Worm (Caenorhabditis elegans): ENCODE measurements around the gene fbxc-52.

fbxc-52 gene

DNA sequence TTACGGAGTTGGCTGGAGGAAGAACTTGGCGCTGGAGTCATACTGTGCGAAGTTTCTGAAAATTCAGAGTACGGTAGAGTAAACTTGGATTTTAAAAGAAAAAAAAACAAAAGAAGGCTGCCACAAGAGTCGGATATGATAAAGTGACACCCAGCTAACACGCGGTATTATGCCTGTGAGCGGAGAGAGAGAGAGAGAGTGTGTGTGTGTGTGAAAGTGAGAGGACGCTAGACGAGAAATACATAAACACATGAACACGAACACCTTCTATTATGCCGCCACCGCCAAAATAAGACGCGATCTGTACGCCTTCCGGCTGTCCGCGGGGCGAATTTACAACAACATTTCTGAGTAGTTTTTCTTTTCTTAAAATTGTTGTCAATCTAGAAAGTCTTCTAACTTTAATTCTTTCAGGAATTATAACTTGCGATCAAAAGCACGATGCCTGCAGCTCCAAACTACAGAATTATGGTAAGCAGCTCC is 19.9 kb downstream of the fbxc-52 start, which contains the start of gene F12E12.6:
F12E12.6 (minus strand) TSS at position 51 of the 483 bp plus-strand sequence.
- TF ChIP-seq ceh-83 (GFP tag; optimal IDR thresholded peaks at IDR 0.05) (no peak), flh-1 (GFP tag; optimal IDR thresholded peaks at IDR 0.05) (no peak), drap-1 (GFP tag; optimal IDR thresholded peaks at IDR 0.05) (no peak), blmp-1 (tag; optimal IDR thresholded peaks at IDR 0.05) (no peak), bed-3 (GFP tag; optimal IDR thresholded peaks at IDR 0.05) (no peak), nhr-76 (tag; optimal IDR thresholded peaks at IDR 0.05) (no peak), mep-1 (tag; optimal IDR thresholded peaks at IDR 0.05) (no peak), nhr-12 (tag; optimal IDR thresholded peaks at IDR 0.05) (no peak), ceh-43 (GFP tag; optimal IDR thresholded peaks at IDR 0.05) (no peak), mls-2 (tag; optimal IDR thresholded peaks at IDR 0.05) (no peak), elt-1 (tag; optimal IDR thresholded peaks at IDR 0.05; ENCODE audit: borderline replicate concordance, insufficient read depth) (no peak), snpc-4 (tag; optimal IDR thresholded peaks at IDR 0.05) (no peak)

DNA sequence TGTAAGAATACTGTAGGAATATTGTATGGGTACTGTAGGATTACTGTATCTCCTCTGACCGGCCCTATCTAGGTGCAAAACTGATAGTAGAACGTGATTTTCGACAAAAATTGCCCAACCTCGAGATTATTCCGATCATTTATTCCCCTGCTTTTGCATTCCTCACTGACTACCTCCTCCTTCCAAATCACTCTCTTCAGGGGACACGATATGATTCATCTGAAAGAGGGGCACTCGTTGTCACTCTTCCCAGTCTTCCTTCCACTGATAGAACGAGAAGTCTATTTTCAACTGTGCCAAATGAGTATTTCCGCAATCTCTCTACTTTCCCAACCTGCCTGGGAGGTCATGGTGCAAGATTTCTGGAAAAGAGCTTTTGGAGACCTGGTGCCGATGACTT is 22.6 kb downstream of the fbxc-52 start, which contains the start of gene F12E12.2:
F12E12.2 (plus strand) TSS at position 301 of the 400 bp plus-strand sequence.
- no peak for TF ChIP-seq ztf-11 (tag; optimal IDR thresholded peaks at IDR 0.05)
- no peak for TF ChIP-seq ham-2 (GFP tag; optimal IDR thresholded peaks at IDR 0.05)
- no peak for TF ChIP-seq lin-32 (GFP tag; optimal IDR thresholded peaks at IDR 0.05)
- TF ChIP-seq ceh-83 (GFP tag; optimal IDR thresholded peaks at IDR 0.05), result no peak
- TF ChIP-seq flh-1 (GFP tag; optimal IDR thresholded peaks at IDR 0.05), result no peak

DNA sequence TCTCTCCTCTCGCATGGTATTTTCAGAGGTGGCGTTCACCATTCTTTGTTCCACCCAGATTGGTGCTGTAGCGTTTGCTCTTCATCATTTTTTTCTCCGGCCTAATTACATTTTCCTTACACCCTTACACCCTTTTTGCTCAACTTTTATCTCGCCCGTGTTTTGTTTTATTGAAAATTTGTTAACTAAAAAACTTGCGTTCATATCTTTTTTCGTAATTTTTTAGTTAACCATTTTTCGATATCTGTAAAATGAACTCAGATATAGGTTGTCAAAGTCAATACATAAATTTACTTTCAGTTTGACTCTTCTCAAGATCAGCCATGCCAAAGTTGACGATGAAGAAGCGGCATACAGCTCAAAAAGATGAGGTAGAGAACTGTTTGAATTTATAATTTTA is 24.5 kb downstream of the fbxc-52 start, which contains the start of gene F12E12.1:
F12E12.1 (plus strand) TSS at position 301 of the 400 bp plus-strand sequence.
- TF ChIP-seq pha-4 (tag; optimal IDR thresholded peaks at IDR 0.05), result no peak
- no peak for TF ChIP-seq lsy-2 (tag; optimal IDR thresholded peaks at IDR 0.05)
- no peak for TF ChIP-seq ham-2 (GFP tag; optimal IDR thresholded peaks at IDR 0.05)
- TF ChIP-seq bed-3 (GFP tag; optimal IDR thresholded peaks at IDR 0.05), result no peak
- no peak for TF ChIP-seq ceh-83 (GFP tag; optimal IDR thresholded peaks at IDR 0.05)
- no peak for TF ChIP-seq nhr-2 (tag; optimal IDR thresholded peaks at IDR 0.05)
- no peak for TF ChIP-seq M03D4.4 (tag; optimal IDR thresholded peaks at IDR 0.05)
- TF ChIP-seq mls-2 (tag; optimal IDR thresholded peaks at IDR 0.05), result no peak
- TF ChIP-seq blmp-1 (tag; optimal IDR thresholded peaks at IDR 0.05), result no peak
- no peak for TF ChIP-seq elt-1 (tag; optimal IDR thresholded peaks at IDR 0.05; ENCODE audit: borderline replicate concordance, insufficient read depth)
- TF ChIP-seq lin-32 (GFP tag; optimal IDR thresholded peaks at IDR 0.05), result no peak
- TF ChIP-seq ztf-11 (tag; optimal IDR thresholded peaks at IDR 0.05), result no peak

DNA sequence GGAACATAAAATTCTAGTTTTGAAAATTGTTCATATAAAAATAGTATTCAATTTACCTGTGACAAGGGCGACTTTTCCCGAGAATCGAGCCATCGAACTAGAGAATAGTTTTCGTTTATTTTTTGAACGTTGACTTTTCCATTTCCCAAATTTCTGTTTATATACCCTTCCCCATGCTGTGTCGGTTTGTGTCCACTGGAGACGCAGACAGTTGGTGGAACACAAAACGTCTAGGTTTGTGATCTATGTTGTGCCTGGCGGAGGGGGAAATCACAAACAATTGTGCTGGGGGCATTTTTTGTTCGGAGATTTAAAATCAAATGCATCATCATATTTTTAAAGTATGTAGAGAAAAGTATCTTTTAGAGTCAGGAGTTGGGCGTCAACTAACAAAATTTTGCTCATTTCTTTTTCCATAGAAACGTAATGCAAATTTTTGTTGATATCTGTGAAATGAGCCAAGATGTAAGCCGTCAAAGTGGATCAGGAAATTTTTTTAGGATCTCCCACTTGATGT is 26.7 kb downstream of the fbxc-52 start, which contains the start of gene nta-1:
nta-1 (minus strand) TSS at position 131 of the 517 bp plus-strand sequence.
- TF ChIP-seq flh-1 (GFP tag; optimal IDR thresholded peaks at IDR 0.05), result no peak
- no peak for TF ChIP-seq drap-1 (GFP tag; optimal IDR thresholded peaks at IDR 0.05)
- TF ChIP-seq hlh-1 (tag; optimal IDR thresholded peaks at IDR 0.05), result no peak
- no peak for TF ChIP-seq mls-2 (tag; optimal IDR thresholded peaks at IDR 0.05)
- no peak for TF ChIP-seq lsy-2 (tag; optimal IDR thresholded peaks at IDR 0.05)
- TF ChIP-seq ztf-11 (tag; optimal IDR thresholded peaks at IDR 0.05), result no peak
- TF ChIP-seq nhr-12 (tag; optimal IDR thresholded peaks at IDR 0.05), result no peak
- TF ChIP-seq tbx-8 (GFP tag; optimal IDR thresholded peaks at IDR 0.05), result no peak
- no peak for TF ChIP-seq zip-8 (tag; optimal IDR thresholded peaks at IDR 0.05)
- no peak for TF ChIP-seq sptf-1 (tag; optimal IDR thresholded peaks at IDR 0.05)
- TF ChIP-seq snpc-4 (tag; optimal IDR thresholded peaks at IDR 0.05), result no peak
- TF ChIP-seq unc-120 (tag; optimal IDR thresholded peaks at IDR 0.05; ENCODE audit: poor library complexity, severe bottlenecking), result no peak
- TF ChIP-seq M03D4.4 (tag; optimal IDR thresholded peaks at IDR 0.05), result no peak
- no peak for TF ChIP-seq cnd-1 (tag; optimal IDR thresholded peaks at IDR 0.05)
- TF ChIP-seq elt-1 (tag; optimal IDR thresholded peaks at IDR 0.05; ENCODE audit: borderline replicate concordance, insufficient read depth), result no peak
- TF ChIP-seq sem-2 (GFP tag; optimal IDR thresholded peaks at IDR 0.05), result no peak
- no peak for TF ChIP-seq lin-32 (GFP tag; optimal IDR thresholded peaks at IDR 0.05)
- no peak for TF ChIP-seq nhr-237 (tag; optimal IDR thresholded peaks at IDR 0.05)

ce11 chrII:3747405-3747804 is 30.3 kb downstream of the fbxc-52 start, which contains the start of gene fbxb-92:
fbxb-92 (minus strand) TSS chrII:3747505.
- TF ChIP-seq ham-2 (GFP tag; optimal IDR thresholded peaks at IDR 0.05) (no peak), nhr-237 (tag; optimal IDR thresholded peaks at IDR 0.05) (no peak), ces-1 (GFP tag; optimal IDR thresholded peaks at IDR 0.05) (no peak), pha-4 (tag; optimal IDR thresholded peaks at IDR 0.05) (no peak), unc-120 (tag; optimal IDR thresholded peaks at IDR 0.05; ENCODE audit: poor library complexity, severe bottlenecking) (no peak), lin-13 (tag; optimal IDR thresholded peaks at IDR 0.05) (no peak), nhr-2 (tag; optimal IDR thresholded peaks at IDR 0.05) (no peak), drap-1 (GFP tag; optimal IDR thresholded peaks at IDR 0.05) (no peak), unc-39 (tag; optimal IDR thresholded peaks at IDR 0.05) (no peak), ceh-39 (tag; optimal IDR thresholded peaks at IDR 0.05) (no peak), M03D4.4 (tag; optimal IDR thresholded peaks at IDR 0.05) (no peak), lin-32 (GFP tag; optimal IDR thresholded peaks at IDR 0.05) (no peak), elt-1 (tag; optimal IDR thresholded peaks at IDR 0.05; ENCODE audit: borderline replicate concordance, insufficient read depth) (no peak), lsy-2 (tag; optimal IDR thresholded peaks at IDR 0.05) (no peak), snpc-4 (tag; optimal IDR thresholded peaks at IDR 0.05) (no peak), nhr-76 (tag; optimal IDR thresholded peaks at IDR 0.05) (no peak), mab-5 (tag; optimal IDR thresholded peaks at IDR 0.05) (no peak), ceh-83 (GFP tag; optimal IDR thresholded peaks at IDR 0.05) (no peak), cnd-1 (tag; optimal IDR thresholded peaks at IDR 0.05) (no peak), mls-2 (tag; optimal IDR thresholded peaks at IDR 0.05) (no peak)
